Worm (Caenorhabditis elegans): ENCODE data around the gene fzo-1.

- TF ChIP-seq ama-1 (optimal IDR thresholded peaks at IDR 0.05) (no peak), aly-1 (tag; optimal IDR thresholded peaks at IDR 0.05) (no peak), flt-1 (GFP tag; IDR thresholded peaks at IDR 0.05) (no peak), tra-4 (tag; optimal IDR thresholded peaks at IDR 0.05) (no peak), B0310.2 (tag; optimal IDR thresholded peaks at IDR 0.05) (no peak), ceh-36 (tag; optimal IDR thresholded peaks at IDR 0.05) (no peak), F13C5.2 (tag; optimal IDR thresholded peaks at IDR 0.05) (no peak), ets-7 (tag; optimal IDR thresholded peaks at IDR 0.05) (no peak), pes-1 (GFP tag; IDR thresholded peaks at IDR 0.05) (no peak)
Measured at ce11 chrII:5819655-5820054, 16.3 kb downstream of the fzo-1 start.

Data from whole organism, early embryonic.